Worm (Caenorhabditis elegans) whole organism, L2 larva: ENCODE results near the gene Y45F10B.8.

Experiments used
- ceh-82 ChIP-seq: fragments of 150-350 bp; optimal IDR thresholded peaks from 2 replicates; lab custom pipeline; 2014; ENCODE audit warnings: missing biosample characterization, missing genetic modification characterization
- egl-27 ChIP-seq: sonication (generic microtip); optimal IDR thresholded peaks from 3 replicates; lab custom pipeline; 2017; ENCODE audit warnings: missing biosample characterization, missing genetic modification reagents, missing genetic modification characterization
- elt-3 ChIP-seq: sonication (generic microtip); optimal IDR thresholded peaks from 2 replicates; lab custom pipeline; 2017; ENCODE audit warnings: missing biosample characterization, missing genetic modification characterization
- lin-13 ChIP-seq: fragments of 150-350 bp; optimal IDR thresholded peaks from 2 replicates; lab custom pipeline; 2014; ENCODE audit warnings: missing biosample characterization, missing genetic modification reagents, missing genetic modification characterization
- lin-39 ChIP-seq: fragments of 150-350 bp; optimal IDR thresholded peaks from 2 replicates; lab custom pipeline; 2014; ENCODE audit warnings: missing biosample characterization, missing genetic modification reagents, missing genetic modification characterization
- lsy-2 ChIP-seq, 2 experiments: fragments of 150-350 bp in 1 of 2; sonication (generic microtip) in 1 of 2; optimal IDR thresholded peaks; 2 replicates each; lab custom pipeline; 2014 to 2017; ENCODE audit warnings: missing biosample characterization in 2 of 2, missing genetic modification characterization in 2 of 2
- nhr-21 ChIP-seq: fragments of 150-350 bp; optimal IDR thresholded peaks from 2 replicates; lab custom pipeline; 2014; ENCODE audit warnings: missing biosample characterization, missing genetic modification characterization
- nhr-25 ChIP-seq: fragments of 150-350 bp; sonication (generic microtip); optimal IDR thresholded peaks from 3 replicates; lab custom pipeline; 2014; ENCODE audit warnings: missing biosample characterization, missing genetic modification characterization
- nhr-77 ChIP-seq: fragments of 150-350 bp; optimal IDR thresholded peaks from 2 replicates; lab custom pipeline; 2014; ENCODE audit warnings: missing biosample characterization, missing genetic modification characterization
- skn-1 ChIP-seq: sonication (generic microtip); optimal IDR thresholded peaks from 2 replicates; lab custom pipeline; 2017; ENCODE audit warnings: missing biosample characterization, missing genetic modification characterization
- unc-39 ChIP-seq: fragments of 150-350 bp; optimal IDR thresholded peaks from 2 replicates; lab custom pipeline; 2014; ENCODE audit warnings: missing biosample characterization, missing genetic modification characterization
- zag-1 ChIP-seq: fragments of 150-350 bp; optimal IDR thresholded peaks from 2 replicates; lab custom pipeline; 2014; ENCODE audit warnings: missing biosample characterization, missing genetic modification characterization
- ztf-11 ChIP-seq: sonication (generic microtip); optimal IDR thresholded peaks from 2 replicates; lab custom pipeline; 2017; ENCODE audit warnings: missing biosample characterization, missing genetic modification characterization

ce11 chrIV:13574733-13575132 is 3.3 kb downstream of the Y45F10B.8 start, which contains the start of gene srd-10:
- TF ChIP-seq nhr-25 (tag; lab: Kevin White, UChicago) (no peak), egl-27 (tag; lab: Kevin White, UChicago) (no peak), ceh-82 (no peak), unc-39 (tag; lab: Kevin White, UChicago) (no peak), skn-1 (tag; lab: Kevin White, UChicago) (no peak), lin-13 (no peak), lin-39 (tag; lab: Kevin White, UChicago) (no peak), zag-1 (tag; lab: Kevin White, UChicago) (no peak), nhr-21 (no peak), lsy-2 (tag; optimal IDR thresholded peaks at IDR 0.05; lab: Kevin White, UChicago) (no peak), elt-3 (tag; lab: Kevin White, UChicago) (no peak), ztf-11 (no peak), nhr-77 (tag; lab: Kevin White, UChicago) (no peak)
